Worm (Caenorhabditis elegans) whole organism, L4 larva: ENCODE measurements around the gene T15B12.2.

Source experiments
- ZK546.5 ChIP-seq, 2 experiments: sonication (generic microtip); optimal IDR thresholded peaks; 2 replicates each; lab custom pipeline; 2017; ENCODE audit warnings: missing biosample characterization in 2 of 2, missing genetic modification characterization in 2 of 2
- fkh-10 ChIP-seq: fragments of 150-350 bp; optimal IDR thresholded peaks from 2 replicates; lab custom pipeline; 2014; ENCODE audit warnings: missing biosample characterization, missing genetic modification reagents, missing genetic modification characterization
- nhr-11 ChIP-seq: fragments of 150-350 bp; optimal IDR thresholded peaks from 2 replicates; lab custom pipeline; 2014; ENCODE audit warnings: missing biosample characterization, missing genetic modification characterization

- TF ChIP-seq ZK546.5 (tag; optimal IDR thresholded peaks at IDR 0.05; lab: Kevin White, UChicago) (no peak), fkh-10 (GFP tag; lab: Kevin White, UChicago) (no peak), nhr-11 (no peak)
Measured at ce11 chrIII:5321661-5322060, 20.0 kb upstream of the T15B12.2 start, which contains the start of gene F52C9.3.
